Worm (Caenorhabditis elegans): ENCODE data around the gene meg-1.

ce11 chrX:13929534-13929933, at the start of gene meg-1:
- TF ChIP-seq tbx-37 (GFP tag; conservative IDR thresholded peaks at IDR 0.05) = no peak
- TF ChIP-seq scrt-1 (GFP tag; IDR thresholded peaks at IDR 0.05) = no peak
- TF ChIP-seq ama-1 (optimal IDR thresholded peaks at IDR 0.05) = no peak
- no peak for TF ChIP-seq sea-1 (GFP tag; conservative IDR thresholded peaks at IDR 0.05)
- TF ChIP-seq aly-1 (tag; optimal IDR thresholded peaks at IDR 0.05) = no peak
- TF ChIP-seq hmg-4 (GFP tag; optimal IDR thresholded peaks at IDR 0.05) = no peak
- no peak for TF ChIP-seq flt-1 (GFP tag; IDR thresholded peaks at IDR 0.05)
- TF ChIP-seq tbx-11 (GFP tag; IDR thresholded peaks at IDR 0.05) = no peak

Measured in whole organism, early embryonic.